Worm (Caenorhabditis elegans) whole organism, late embryonic: ENCODE measurements around the gene sfxn-1.1.

Experiments used
- fkh-10 ChIP-seq: fragments of 150-350 bp; optimal IDR thresholded peaks from 2 replicates; lab custom pipeline; 2014; ENCODE audit warnings: missing biosample characterization, missing genetic modification reagents, missing genetic modification characterization
- nhr-11 ChIP-seq: fragments of 150-350 bp; optimal IDR thresholded peaks from 2 replicates; lab custom pipeline; 2014; ENCODE audit warnings: missing biosample characterization, missing genetic modification characterization
- pag-3 ChIP-seq: sonication (generic microtip); optimal IDR thresholded peaks from 2 replicates; lab custom pipeline; 2016; ENCODE audit warnings: missing compliant biosample characterization, missing genetic modification characterization, borderline replicate concordance
- tbx-2 ChIP-seq: sonication (generic microtip); optimal IDR thresholded peaks from 2 replicates; lab custom pipeline; 2016; ENCODE audit warnings: missing genetic modification characterization, missing compliant biosample characterization

DNA sequence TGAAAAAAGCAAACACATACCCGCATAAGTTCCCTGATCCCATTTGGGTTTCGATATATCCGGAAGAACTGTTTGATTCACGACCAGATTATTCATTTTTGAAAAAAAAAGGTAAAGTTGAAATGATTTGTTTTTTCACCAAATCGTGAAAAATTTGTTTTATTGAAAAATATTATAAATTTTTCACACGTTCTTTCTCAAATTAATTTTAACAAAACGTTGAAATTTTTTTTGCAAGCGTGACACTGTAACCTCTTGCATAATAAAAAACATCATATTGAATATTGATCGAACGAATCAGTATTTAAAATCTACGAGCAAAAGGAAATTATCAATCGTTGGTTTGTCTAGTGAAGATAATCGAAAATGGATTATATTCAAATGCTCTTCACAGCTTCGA is at the start of gene sfxn-1.1, which contains the start of gene AH6.3:
- TF ChIP-seq pag-3 (tag; lab: Kevin White, UChicago): no peak
- no peak for TF ChIP-seq fkh-10 (GFP tag; lab: Kevin White, UChicago)
- no peak for TF ChIP-seq tbx-2 (tag; lab: Kevin White, UChicago)
- TF ChIP-seq nhr-11 (tag; lab: Kevin White, UChicago): no peak
